Fruit fly (Drosophila melanogaster): Measurements from ENCODE around the gene nullo.
A peak's percentile ranks its signal among the peaks of the same experiment; 100 is the strongest.

Gene nullo

DNA sequence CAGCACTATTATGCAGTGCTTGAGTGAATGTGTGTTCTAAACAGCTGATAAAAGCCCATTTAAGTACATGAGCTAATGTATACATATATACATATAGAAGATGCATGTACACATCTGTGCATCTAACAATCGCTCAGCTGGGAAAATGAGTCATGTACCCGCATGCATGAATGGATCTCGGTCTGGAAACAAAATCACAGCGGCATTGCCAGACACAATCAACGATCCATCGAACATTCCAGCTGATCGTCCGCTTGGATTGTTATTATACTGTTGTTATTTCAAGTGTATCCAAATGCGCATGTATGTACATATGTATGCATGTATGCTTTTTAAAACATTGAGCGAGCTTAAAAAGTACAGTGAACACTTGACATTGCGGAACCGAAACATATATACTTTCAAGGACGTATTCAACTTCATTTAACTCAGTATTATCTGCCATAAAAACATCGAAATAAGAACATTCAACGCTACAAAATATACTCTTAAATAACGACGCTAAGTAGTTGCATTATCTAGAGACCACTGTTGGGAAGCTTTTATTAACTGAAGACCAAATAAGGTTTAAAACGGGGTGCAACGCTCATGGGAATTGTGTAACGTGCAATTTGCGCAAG, 46.1 kb downstream of the nullo start (continued):
- TF ChIP-seq Antp (GFP tag; optimal IDR thresholded peaks at IDR 0.05) (peak; percentile 83), Nf-YA (GFP tag; IDR thresholded peaks at IDR 0.05) (peak; percentile 45; the same call in 1 of the 2 replicates), Eip74EF (GFP tag; optimal IDR thresholded peaks at IDR 0.05) (peak in 1 of 2 experiments; percentile 77), pnt (GFP tag; optimal IDR thresholded peaks at IDR 0.05) (peak; percentile 76), Neu2 (GFP tag; optimal IDR thresholded peaks at IDR 0.05; ENCODE audit: borderline replicate concordance) (no peak), E2f1 (GFP tag; IDR thresholded peaks at IDR 0.05) (peak; percentile 78), CG17359 (tag; optimal IDR thresholded peaks at IDR 0.05) (peak; percentile 91), CG2889 (GFP tag; IDR thresholded peaks at IDR 0.05) (peak; percentile 54; the same call in 2 of the 3 replicates), unc-4 (GFP tag; IDR thresholded peaks at IDR 0.05; ENCODE audit: partially characterized antibody) (no peak), CG13624 (GFP tag; optimal IDR thresholded peaks at IDR 0.05) (peak; percentile 73), CG10321 (GFP tag; IDR thresholded peaks at IDR 0.05) (peak; percentile 30; the same call in 1 of the 2 replicates), CG6272 (GFP tag; IDR thresholded peaks at IDR 0.05) (peak; percentile 41; the same call in 1 of the 2 replicates), BtbVII (GFP tag; optimal IDR thresholded peaks at IDR 0.05) (peak; percentile 44), CG7357 (GFP tag; IDR thresholded peaks at IDR 0.05) (peak; percentile 60; the same call in 2 of the 3 replicates), CG15073 (GFP tag; optimal IDR thresholded peaks at IDR 0.05) (no peak), lilli (GFP tag; optimal IDR thresholded peaks at IDR 0.05) (peak; percentile 75), schlank (tag; optimal IDR thresholded peaks at IDR 0.05) (peak; percentile 62), CG17361 (GFP tag; IDR thresholded peaks at IDR 0.05) (peak; percentile 62), dysf (GFP tag; IDR thresholded peaks at IDR 0.05) (peak; percentile 85), CG10431 (GFP tag; optimal IDR thresholded peaks at IDR 0.05) (peak; percentile 43), dati (GFP tag; IDR thresholded peaks at IDR 0.05) (peak; percentile 77), CG14860 (GFP tag; IDR thresholded peaks at IDR 0.05; ENCODE audit: partially characterized antibody) (no peak), CG7987 (GFP tag; optimal IDR thresholded peaks at IDR 0.05) (no peak), CG16779 (GFP tag; IDR thresholded peaks at IDR 0.05) (peak; percentile 54; the same call in 1 of the 2 replicates), CG4424 (GFP tag; optimal IDR thresholded peaks at IDR 0.05) (peak; percentile 65), br (optimal IDR thresholded peaks at IDR 0.05) (no peak), CG7786 (GFP tag; optimal IDR thresholded peaks at IDR 0.05) (peak; percentile 54), Mad (GFP tag; optimal IDR thresholded peaks at IDR 0.05) (peak; percentile 50), Taf1 (GFP tag; IDR thresholded peaks at IDR 0.05) (peak; percentile 25; the same call in 1 of the 2 replicates), row (GFP tag; IDR thresholded peaks at IDR 0.05) (peak; percentile 81), CG8281 (tag; optimal IDR thresholded peaks at IDR 0.05) (peak; percentile 42), nerfin-1 (tag; optimal IDR thresholded peaks at IDR 0.05) (peak; percentile 82), CG9437 (GFP tag; optimal IDR thresholded peaks at IDR 0.05) (peak; percentile 51), CG42726 (GFP tag; IDR thresholded peaks at IDR 0.05; ENCODE audit: partially characterized antibody) (no peak), CG11247 (GFP tag; IDR thresholded peaks at IDR 0.05) (peak; percentile 62; the same call in 1 of the 2 replicates), fd3F (GFP tag; optimal IDR thresholded peaks at IDR 0.05) (peak; percentile 46), shn (GFP tag; optimal IDR thresholded peaks at IDR 0.05) (peak; percentile 42), zen2 (GFP tag; IDR thresholded peaks at IDR 0.05; ENCODE audit: partially characterized antibody) (no peak), CG10979 (tag; optimal IDR thresholded peaks at IDR 0.05) (peak; percentile 71), repo (GFP tag; optimal IDR thresholded peaks at IDR 0.05) (peak; percentile 66), CG2120 (GFP tag; optimal IDR thresholded peaks at IDR 0.05) (peak; percentile 64), cg (GFP tag; optimal IDR thresholded peaks at IDR 0.05) (peak; percentile 50), CG17568 (GFP tag; optimal IDR thresholded peaks at IDR 0.05) (peak; percentile 70), inv (GFP tag; IDR thresholded peaks at IDR 0.05; ENCODE audit: partially characterized antibody) (no peak), bowl (GFP tag; IDR thresholded peaks at IDR 0.05) (peak; percentile 76), knrl (GFP tag; IDR thresholded peaks at IDR 0.05; ENCODE audit: partially characterized antibody) (no peak), disco-r (GFP tag; optimal IDR thresholded peaks at IDR 0.05) (peak; percentile 6), gcm (GFP tag; optimal IDR thresholded peaks at IDR 0.05) (peak; percentile 71), Max (GFP tag; optimal IDR thresholded peaks at IDR 0.05) (peak; percentile 55)
